Fruit fly (Drosophila melanogaster) whole organism, larva: ENCODE data around the gene ssp3.

ENCODE experiments used
- noc ChIP-seq: fragments of 200-800 bp; sonication (Bioruptor generic); optimal IDR thresholded peaks from 3 replicates; lab custom pipeline; 2019; ENCODE audit warnings: missing biosample characterization, mild to moderate bottlenecking, missing genetic modification characterization, moderate library complexity

ssp3 gene

dm6 chr2L:18882734-18883133 is 61.0 kb downstream of the ssp3 start:
- TF ChIP-seq noc (tag; lab: Kevin White, UChicago) = no peak

- no peak for TF ChIP-seq noc (tag; lab: Kevin White, UChicago)
These were observed 62.6 kb downstream of the ssp3 start, which contains the start of gene tup for dm6 chr2L:18881014-18881660. TSS of gene tup (minus strand) at chr2L:18881261.

DNA sequence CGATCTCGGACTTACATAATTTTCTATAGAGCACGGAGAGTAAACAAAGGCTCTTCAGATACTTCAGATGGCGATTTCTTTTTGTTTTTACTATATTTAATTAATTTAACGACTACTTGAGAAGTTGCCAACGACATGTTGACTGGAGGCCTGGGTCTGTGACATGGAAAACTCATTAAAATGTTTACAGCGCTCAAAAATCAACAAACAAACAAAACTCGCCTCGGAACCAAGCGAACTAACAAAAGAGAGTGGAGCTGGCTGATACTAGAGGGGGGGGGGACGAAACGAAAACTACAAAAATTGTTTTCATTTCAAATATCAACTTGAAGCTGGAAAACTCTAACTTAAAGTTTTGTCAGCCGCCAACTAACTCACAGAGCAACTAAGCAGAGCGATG is 65.3 kb downstream of the ssp3 start:
- TF ChIP-seq noc (tag; lab: Kevin White, UChicago) = no peak

DNA sequence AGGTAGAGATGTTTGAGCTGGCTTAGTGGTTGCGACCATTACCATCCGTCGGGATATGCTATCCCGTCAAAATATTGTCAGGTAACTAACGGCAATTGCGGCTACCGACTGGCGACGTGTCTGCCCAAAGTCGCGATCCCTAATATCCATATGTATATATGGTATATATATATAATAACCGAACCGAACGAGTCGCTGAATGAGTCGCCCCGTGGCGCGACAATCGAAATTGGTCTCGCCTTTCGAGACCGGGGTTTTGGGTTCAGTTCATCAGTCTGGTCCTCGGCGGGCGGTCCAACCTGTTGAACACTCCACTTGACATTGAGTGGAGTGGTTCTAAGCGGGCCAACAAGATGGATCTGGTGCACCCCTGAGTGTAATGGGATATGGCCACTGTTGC is 68.5 kb downstream of the ssp3 start:
- TF ChIP-seq noc (tag; lab: Kevin White, UChicago) = no peak

DNA sequence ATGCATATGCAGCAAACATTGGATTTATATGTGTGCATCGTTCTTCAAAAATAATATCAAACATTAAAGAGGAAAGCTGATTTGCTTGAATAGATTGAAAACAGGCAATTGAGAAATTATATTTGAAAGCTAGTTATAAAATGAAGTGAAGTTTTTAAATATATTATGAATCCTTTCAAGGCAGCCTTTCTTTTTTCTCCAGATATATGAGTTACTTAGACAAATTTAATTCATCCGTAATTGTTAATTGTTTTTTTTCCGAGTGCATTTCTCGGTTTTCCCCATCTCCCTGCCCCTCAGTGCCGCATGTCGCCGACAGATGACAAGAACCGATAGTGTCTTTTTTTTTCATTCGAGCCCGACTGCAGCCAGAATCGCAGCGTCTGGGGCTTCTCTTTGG is 71.9 kb downstream of the ssp3 start:
- no peak for TF ChIP-seq noc (tag; lab: Kevin White, UChicago)

DNA sequence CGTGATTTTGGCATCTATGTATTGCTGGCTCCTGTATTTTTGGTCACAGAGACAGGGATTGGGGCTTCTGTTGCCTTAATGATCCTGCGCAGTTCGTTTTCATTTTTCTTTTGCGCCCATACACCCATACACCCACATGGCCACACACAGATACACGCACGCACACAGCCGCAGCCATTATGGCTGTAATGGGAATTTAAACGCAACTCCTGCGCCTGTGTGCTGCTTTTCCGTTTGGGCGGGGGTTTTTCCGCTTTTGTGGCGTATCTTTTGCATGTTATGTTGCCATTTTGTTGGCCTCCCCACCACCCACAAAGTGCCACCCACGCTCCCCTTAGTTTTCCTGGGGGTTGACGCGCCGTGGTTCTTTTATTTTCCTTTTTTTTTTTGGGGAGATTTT is 75.9 kb downstream of the ssp3 start:
- no peak for TF ChIP-seq noc (tag; lab: Kevin White, UChicago)

dm6 chr2L:18866582-18866981 is 77.2 kb downstream of the ssp3 start:
- TF ChIP-seq noc (tag; lab: Kevin White, UChicago) = no peak
